Worm (Caenorhabditis elegans): ENCODE results near the gene Y66H1A.5.

Gene Y66H1A.5

DNA sequence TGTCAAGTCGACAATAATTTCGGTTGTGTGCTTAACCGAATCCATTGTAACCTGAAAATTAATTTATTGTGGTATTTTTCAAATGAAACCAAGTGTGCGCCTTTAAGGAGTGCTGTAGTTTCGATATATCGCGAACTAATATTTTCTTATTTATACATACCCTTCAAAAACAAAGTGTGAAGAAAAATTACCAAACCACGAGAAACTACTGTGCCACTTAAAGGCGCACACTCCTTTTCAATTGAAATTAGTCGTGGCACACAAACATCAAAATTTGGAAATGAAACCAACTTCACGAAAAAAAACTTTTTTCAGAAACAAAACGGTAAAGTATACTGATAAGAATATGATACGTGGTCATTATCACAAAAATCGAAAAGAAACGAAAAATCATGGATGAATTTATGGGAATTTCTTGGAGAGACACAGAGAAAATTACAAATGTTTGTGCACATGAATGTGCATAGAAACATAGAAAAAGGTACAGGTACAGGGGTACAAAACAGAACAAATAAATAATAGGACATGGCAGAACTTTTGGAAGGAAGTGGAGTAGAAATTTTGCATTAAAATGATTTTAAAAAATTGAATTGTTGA lies 45.7 kb downstream of the Y66H1A.5 start, which contains the start of gene spl-1:
TSS of gene spl-1 (minus strand) at position 51 of the 597 bp plus-strand sequence.
- TF ChIP-seq crh-2 (tag; optimal IDR thresholded peaks at IDR 0.05), result peak; percentile 73
- peak; percentile 75 for TF ChIP-seq fos-1 (tag; optimal IDR thresholded peaks at IDR 0.05)
- peak; percentile 4 for TF ChIP-seq gmeb-1 (tag; optimal IDR thresholded peaks at IDR 0.05)
- no peak for TF ChIP-seq alr-1 (tag; optimal IDR thresholded peaks at IDR 0.05)

DNA sequence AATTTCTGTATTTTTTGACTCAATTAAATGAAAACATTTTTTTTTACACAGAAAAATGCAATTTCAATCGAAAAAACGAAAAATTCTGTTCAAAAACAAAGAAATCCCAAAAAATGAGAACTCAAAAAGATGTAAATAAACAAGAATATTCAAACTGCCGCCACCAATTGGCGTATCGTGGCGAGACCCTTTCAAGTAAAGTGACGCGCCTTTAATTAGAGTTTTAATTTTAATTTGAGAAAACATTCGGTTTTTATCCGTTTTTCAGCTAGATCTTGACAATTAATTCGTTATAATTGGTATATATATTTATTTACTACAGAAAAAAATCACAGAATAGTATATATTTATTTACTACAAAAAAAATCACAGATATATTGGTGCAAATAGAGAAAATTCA lies 49.3 kb downstream of the Y66H1A.5 start:
- TF ChIP-seq gmeb-1 (tag; optimal IDR thresholded peaks at IDR 0.05), result no peak
- TF ChIP-seq Y55F3AM.14 (GFP tag; optimal IDR thresholded peaks at IDR 0.05), result no peak
- no peak for TF ChIP-seq lin-39 (tag; optimal IDR thresholded peaks at IDR 0.05)
- no peak for TF ChIP-seq ztf-11 (tag; optimal IDR thresholded peaks at IDR 0.05)
- TF ChIP-seq snpc-4 (tag; optimal IDR thresholded peaks at IDR 0.05), result no peak

DNA sequence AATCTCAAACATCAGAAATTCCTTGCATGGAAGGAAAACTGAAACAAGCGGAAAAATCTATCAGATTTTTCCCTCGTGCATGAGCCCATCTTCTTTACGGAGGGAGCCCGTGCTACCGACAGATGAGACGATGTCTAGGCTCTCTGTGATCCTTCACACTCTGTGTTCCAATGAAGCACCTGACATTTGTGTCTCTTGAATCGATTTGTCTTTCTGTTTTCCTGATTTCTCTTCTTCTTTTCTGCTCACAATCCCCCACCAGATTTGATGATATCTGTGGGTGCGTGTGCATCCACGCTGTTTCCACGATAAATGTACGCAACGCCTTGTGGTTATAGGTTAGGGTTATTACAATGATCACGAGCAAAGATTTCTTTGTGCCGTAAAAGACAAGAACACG lies 50.1 kb downstream of the Y66H1A.5 start:
- TF ChIP-seq fos-1 (tag; optimal IDR thresholded peaks at IDR 0.05), result no peak
- no peak for TF ChIP-seq snpc-4 (tag; optimal IDR thresholded peaks at IDR 0.05)
- TF ChIP-seq lsy-2 (tag; optimal IDR thresholded peaks at IDR 0.05), result no peak
- TF ChIP-seq sem-4 (tag; optimal IDR thresholded peaks at IDR 0.05), result no peak
- no peak for TF ChIP-seq aly-2 (tag; optimal IDR thresholded peaks at IDR 0.05)
- peak; percentile 50 for TF ChIP-seq nhr-129 (tag; optimal IDR thresholded peaks at IDR 0.05)
- no peak for TF ChIP-seq peb-1 (tag; optimal IDR thresholded peaks at IDR 0.05)
- no peak for TF ChIP-seq alr-1 (tag; optimal IDR thresholded peaks at IDR 0.05)
- TF ChIP-seq ama-1 (optimal IDR thresholded peaks at IDR 0.05), result no peak

DNA sequence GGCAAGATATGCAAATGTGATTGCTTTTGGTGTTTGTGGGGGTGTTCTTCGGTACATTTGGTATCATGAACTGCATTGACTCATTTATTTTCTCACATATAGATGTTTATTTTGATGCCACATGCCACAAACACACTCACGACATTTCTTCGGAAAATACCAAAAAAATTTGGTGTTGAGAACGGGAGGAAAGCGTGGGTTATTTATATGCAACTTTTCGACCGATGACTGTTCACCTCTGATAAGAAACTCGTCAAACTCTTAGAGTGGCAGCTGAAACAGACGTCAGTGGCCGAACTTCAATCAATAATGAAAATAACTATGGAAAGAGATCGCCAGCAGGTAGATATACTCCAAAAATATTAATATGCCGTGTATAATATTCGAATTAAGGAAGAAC lies 50.6 kb downstream of the Y66H1A.5 start:
- TF ChIP-seq fos-1 (tag; optimal IDR thresholded peaks at IDR 0.05) (peak; percentile 88), lin-11 (tag; optimal IDR thresholded peaks at IDR 0.05) (no peak)

Measured in whole organism, L2 larva.